Fruit fly (Drosophila melanogaster): Measurements from ENCODE around the gene heph.

The heph gene

DNA sequence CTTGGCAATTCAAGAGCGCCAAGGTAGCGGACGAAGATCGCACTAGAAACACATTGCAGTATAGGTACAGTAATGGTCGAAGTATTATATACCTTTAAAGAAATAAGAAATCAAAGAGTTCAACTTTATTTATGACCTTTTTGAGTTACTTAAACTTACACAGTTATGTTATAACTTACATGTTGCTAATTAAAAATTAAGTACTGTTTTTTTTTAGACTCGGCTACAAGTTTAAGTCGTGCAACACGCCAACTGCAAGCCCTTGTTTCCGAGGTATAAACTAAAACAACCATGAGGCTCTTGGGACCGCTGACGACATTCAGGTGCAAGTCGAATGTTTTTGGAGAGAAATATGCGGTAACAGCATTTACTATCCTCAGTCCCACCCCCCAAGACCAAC lies 75.2 kb downstream of the heph start:
- no peak for TF ChIP-seq usp (GFP tag; optimal IDR thresholded peaks at IDR 0.05)
- no peak for TF ChIP-seq Hr83 (GFP tag; optimal IDR thresholded peaks at IDR 0.05; ENCODE audit: poor library complexity, severe bottlenecking)

DNA sequence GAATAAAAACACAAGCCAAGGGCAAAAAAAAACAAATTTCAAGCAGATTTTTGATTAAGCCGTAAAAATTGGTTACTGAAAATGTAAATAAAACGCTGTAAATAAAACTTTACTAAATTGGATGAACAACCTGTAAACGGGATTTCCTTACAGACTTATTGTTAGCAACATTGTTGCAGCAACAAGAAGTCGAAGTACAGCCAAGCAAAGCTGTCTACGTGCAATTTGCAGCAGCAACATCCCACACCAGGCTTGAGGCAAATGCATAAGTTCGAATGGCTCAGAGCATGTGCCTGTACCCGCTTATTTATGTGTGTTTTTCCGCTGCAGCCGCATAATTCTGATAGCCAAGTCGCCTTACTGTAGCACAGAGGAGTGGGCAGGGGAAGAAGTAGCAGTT lies 75.7 kb downstream of the heph start:
- no peak for TF ChIP-seq Sp1 (GFP tag; optimal IDR thresholded peaks at IDR 0.05)
- no peak for TF ChIP-seq Hnf4 (GFP tag; optimal IDR thresholded peaks at IDR 0.05)
- TF ChIP-seq OdsH (GFP tag; optimal IDR thresholded peaks at IDR 0.05) = no peak
- TF ChIP-seq dl (GFP tag; optimal IDR thresholded peaks at IDR 0.05; ENCODE audit: insufficient read depth in 1 of 2, partially characterized antibody in 2 of 2) = no peak
- no peak for TF ChIP-seq GATAd (GFP tag; optimal IDR thresholded peaks at IDR 0.05)
- no peak for TF ChIP-seq CG32264 (GFP tag; optimal IDR thresholded peaks at IDR 0.05)
- TF ChIP-seq HLH106 (tag; optimal IDR thresholded peaks at IDR 0.05) = no peak
- no peak for TF ChIP-seq brk (GFP tag; optimal IDR thresholded peaks at IDR 0.05)
- no peak for TF ChIP-seq pan (optimal IDR thresholded peaks at IDR 0.05)
- no peak for TF ChIP-seq jim (GFP tag; optimal IDR thresholded peaks at IDR 0.05)
- TF ChIP-seq fru (GFP tag; optimal IDR thresholded peaks at IDR 0.05) = no peak
- no peak for TF ChIP-seq Abd-B (GFP tag; optimal IDR thresholded peaks at IDR 0.05)
- no peak for TF ChIP-seq rgr (GFP tag; optimal IDR thresholded peaks at IDR 0.05)
- TF ChIP-seq Myc (optimal IDR thresholded peaks at IDR 0.05) = no peak
- no peak for TF ChIP-seq Dfd (GFP tag; optimal IDR thresholded peaks at IDR 0.05)
- no peak for TF ChIP-seq h (GFP tag; optimal IDR thresholded peaks at IDR 0.05)

DNA sequence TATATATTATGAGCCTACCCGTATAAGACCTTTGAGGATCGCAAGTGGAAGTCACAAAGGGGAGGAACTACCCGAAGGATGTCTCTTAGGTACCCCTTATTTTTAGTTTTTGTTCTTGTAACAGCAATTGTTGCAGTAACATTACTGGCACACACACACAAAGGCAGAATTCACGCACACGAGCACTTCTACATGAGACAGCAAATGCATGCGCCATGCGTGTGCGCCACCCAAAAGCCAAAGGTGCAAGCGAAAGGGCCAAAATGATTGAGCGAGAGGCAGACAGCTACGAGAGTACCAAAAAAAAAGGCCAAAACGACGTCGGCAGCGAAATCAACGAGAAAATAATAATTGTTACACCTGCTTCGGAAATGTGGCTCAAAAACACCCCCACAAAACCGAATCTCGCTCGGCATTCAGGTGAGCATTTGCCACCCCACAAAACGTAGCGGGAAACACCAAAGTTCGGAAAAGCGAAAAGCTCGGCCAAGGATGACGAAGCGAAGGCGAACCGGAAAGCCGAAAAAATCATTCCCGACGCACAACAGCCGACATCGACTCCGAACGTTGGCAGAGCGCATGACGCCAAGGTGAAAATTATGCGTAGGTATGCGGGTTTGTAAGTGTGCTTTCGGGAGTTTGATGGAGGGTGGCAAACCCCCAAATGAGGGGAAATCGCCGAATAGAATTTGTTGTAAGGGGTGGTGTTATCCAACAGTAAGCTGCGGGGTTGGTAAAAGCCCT lies 77.3 kb downstream of the heph start:
- no peak for TF ChIP-seq dmrt93B (GFP tag; optimal IDR thresholded peaks at IDR 0.05)
- peak; percentile 93 for TF ChIP-seq fru (GFP tag; optimal IDR thresholded peaks at IDR 0.05)
- no peak for TF ChIP-seq woc (GFP tag; optimal IDR thresholded peaks at IDR 0.05)
- no peak for TF ChIP-seq dsf (GFP tag; optimal IDR thresholded peaks at IDR 0.05; ENCODE audit: borderline replicate concordance)
- TF ChIP-seq Hr83 (GFP tag; optimal IDR thresholded peaks at IDR 0.05; ENCODE audit: poor library complexity, severe bottlenecking) = no peak

DNA sequence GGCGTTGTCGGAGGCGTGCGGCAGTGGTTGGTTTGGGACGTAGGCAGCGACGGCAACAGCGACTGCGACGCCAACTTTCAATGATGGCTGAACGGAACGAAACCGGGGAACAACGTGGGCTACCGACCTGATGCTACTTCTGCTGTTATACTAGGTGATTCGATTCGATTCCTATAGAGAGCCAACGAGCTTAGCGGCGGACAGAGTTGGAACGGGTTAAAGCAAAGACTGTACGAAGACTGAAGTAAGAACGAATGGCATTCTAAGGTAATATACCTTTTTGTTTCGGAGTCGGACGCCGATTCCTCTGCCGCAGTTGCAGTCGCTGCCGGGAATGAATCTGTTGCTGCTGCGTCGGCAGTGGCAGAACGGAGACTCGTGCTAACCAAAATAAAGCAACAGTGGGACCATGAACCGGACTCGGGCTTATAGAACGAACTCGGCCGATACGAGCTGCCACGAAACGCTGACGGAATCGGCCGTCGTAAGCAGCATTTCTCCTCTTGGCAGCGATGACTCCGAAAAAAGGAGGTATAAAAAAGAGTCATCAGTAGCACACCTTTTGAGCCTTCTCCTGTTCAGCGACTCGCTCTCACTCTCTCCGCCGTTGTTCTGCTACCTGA lies 78.1 kb downstream of the heph start:
- TF ChIP-seq CG32264 (GFP tag; optimal IDR thresholded peaks at IDR 0.05) (no peak), brk (GFP tag; optimal IDR thresholded peaks at IDR 0.05) (peak; percentile 26), rgr (GFP tag; optimal IDR thresholded peaks at IDR 0.05) (no peak), Dfd (GFP tag; optimal IDR thresholded peaks at IDR 0.05) (no peak), h (GFP tag; optimal IDR thresholded peaks at IDR 0.05) (no peak), br (GFP tag; optimal IDR thresholded peaks at IDR 0.05) (no peak), CrebA (GFP tag; optimal IDR thresholded peaks at IDR 0.05; ENCODE audit: borderline replicate concordance) (peak; percentile 54), pan (optimal IDR thresholded peaks at IDR 0.05) (no peak), dmrt93B (GFP tag; optimal IDR thresholded peaks at IDR 0.05) (no peak), dl (GFP tag; optimal IDR thresholded peaks at IDR 0.05; ENCODE audit: insufficient read depth in 1 of 2, partially characterized antibody in 2 of 2) (peak in 1 of 2 experiments; percentile 8), dsf (GFP tag; optimal IDR thresholded peaks at IDR 0.05; ENCODE audit: borderline replicate concordance) (no peak), Hr78 (GFP tag; optimal IDR thresholded peaks at IDR 0.05) (no peak), Hnf4 (GFP tag; optimal IDR thresholded peaks at IDR 0.05) (no peak), Rel (GFP tag; optimal IDR thresholded peaks at IDR 0.05) (peak; percentile 70), Rel (tag; optimal IDR thresholded peaks at IDR 0.05) (no peak)

DNA sequence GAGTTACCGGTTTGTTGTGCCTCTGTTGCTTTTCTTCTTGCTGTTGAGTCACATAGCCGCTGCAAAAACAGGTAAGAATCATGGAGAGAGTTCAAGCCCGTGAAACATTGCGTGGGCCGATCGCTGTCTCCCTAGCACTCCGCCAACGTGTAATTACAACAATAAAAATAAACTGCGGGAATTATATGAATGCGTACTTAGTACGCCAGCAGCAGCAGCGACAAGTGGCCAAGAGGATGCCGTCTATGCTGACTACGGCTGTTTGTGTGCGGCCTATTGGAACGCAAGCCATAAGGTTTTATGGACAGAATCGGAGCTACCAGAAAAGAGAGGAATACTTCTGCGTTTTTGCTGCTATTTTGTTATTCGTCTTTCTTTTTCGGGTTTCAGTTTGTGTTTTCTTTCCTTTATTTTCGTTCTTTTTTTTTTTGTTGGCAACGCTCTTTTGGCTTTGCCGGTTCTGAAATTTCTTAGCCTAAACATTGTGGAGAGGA lies 79.3 kb downstream of the heph start:
- no peak for TF ChIP-seq rgr (GFP tag; optimal IDR thresholded peaks at IDR 0.05)
- TF ChIP-seq Rel (GFP tag; optimal IDR thresholded peaks at IDR 0.05) = peak; percentile 1
- no peak for TF ChIP-seq Rel (tag; optimal IDR thresholded peaks at IDR 0.05)
- no peak for TF ChIP-seq Hr78 (GFP tag; optimal IDR thresholded peaks at IDR 0.05)
- TF ChIP-seq GATAd (GFP tag; optimal IDR thresholded peaks at IDR 0.05) = no peak
- TF ChIP-seq CG9705 (GFP tag; optimal IDR thresholded peaks at IDR 0.05) = no peak
- TF ChIP-seq psq (GFP tag; optimal IDR thresholded peaks at IDR 0.05) = peak; percentile 67
- no peak for TF ChIP-seq HLH106 (tag; optimal IDR thresholded peaks at IDR 0.05)

Measured in whole organism, wandering third instar larva.